Fruit fly (Drosophila melanogaster) whole organism, pupa: ENCODE measurements around the gene comm2.

Experiments used
- CG10348 ChIP-seq: fragments of 200-800 bp; sonication (Bioruptor generic); IDR thresholded peaks from 2 replicates; pipeline ENCODE4 v1.3.6; 2022; ENCODE audit warnings: missing biosample characterization, missing genetic modification characterization
- CG12605 ChIP-seq: fragments of 200-800 bp; sonication (Bioruptor generic); IDR thresholded peaks from 2 replicates; pipeline ENCODE4 v1.3.6; 2022; ENCODE audit warnings: missing biosample characterization, missing genetic modification characterization
- CG13204 ChIP-seq: fragments of 200-800 bp; sonication (Bioruptor generic); optimal IDR thresholded peaks from 2 replicates; lab custom pipeline; 2018; ENCODE audit warnings: missing biosample characterization, mild to moderate bottlenecking, missing genetic modification characterization, moderate library complexity
- CG14655 ChIP-seq: fragments of 200-800 bp; sonication (Bioruptor generic); optimal IDR thresholded peaks from 3 replicates; lab custom pipeline; 2017; ENCODE audit warnings: mild to moderate bottlenecking, missing biosample characterization, missing genetic modification reagents, missing genetic modification characterization
- CG15710 ChIP-seq: fragments of 200-800 bp; sonication (Bioruptor generic); optimal IDR thresholded peaks from 2 replicates; lab custom pipeline; 2018; ENCODE audit warnings: missing biosample characterization, mild to moderate bottlenecking, missing genetic modification characterization, moderate library complexity
- CG17806 ChIP-seq: fragments of 200-800 bp; sonication (Bioruptor generic); optimal IDR thresholded peaks from 2 replicates; lab custom pipeline; 2018; ENCODE audit warnings: missing biosample characterization, mild to moderate bottlenecking, missing genetic modification characterization, moderate library complexity
- CG32121 ChIP-seq: fragments of 200-800 bp; sonication (Bioruptor generic); IDR thresholded peaks from 2 replicates; pipeline ENCODE4 v1.3.6; 2022; ENCODE audit warnings: missing biosample characterization, missing genetic modification characterization
- CG34367 ChIP-seq: fragments of 200-800 bp; sonication (Bioruptor generic); optimal IDR thresholded peaks from 2 replicates; lab custom pipeline; 2018; ENCODE audit warnings: missing biosample characterization, mild to moderate bottlenecking, missing genetic modification characterization
- CG4496 ChIP-seq: fragments of 200-800 bp; sonication (Bioruptor generic); IDR thresholded peaks from 3 replicates; pipeline ENCODE4 v1.3.6; 2022; ENCODE audit warnings: missing biosample characterization, missing genetic modification characterization
- CG8159 ChIP-seq: fragments of 200-800 bp; sonication (Bioruptor generic); optimal IDR thresholded peaks from 3 replicates; lab custom pipeline; 2018; ENCODE audit warnings: missing biosample characterization, mild to moderate bottlenecking, missing genetic modification characterization, moderate library complexity
- CG8301 ChIP-seq: fragments of 200-800 bp; sonication (Bioruptor generic); optimal IDR thresholded peaks from 2 replicates; lab custom pipeline; 2018; ENCODE audit warnings: missing biosample characterization, mild to moderate bottlenecking, missing genetic modification characterization
- CG9948 ChIP-seq: fragments of 200-800 bp; sonication (Bioruptor generic); optimal IDR thresholded peaks from 2 replicates; lab custom pipeline; 2018; ENCODE audit warnings: missing biosample characterization, mild to moderate bottlenecking, missing genetic modification characterization, moderate library complexity
- D1 ChIP-seq: fragments of 200-800 bp; sonication (Bioruptor generic); optimal IDR thresholded peaks from 2 replicates; lab custom pipeline; 2018; ENCODE audit warnings: missing biosample characterization, mild to moderate bottlenecking, missing genetic modification characterization, moderate library complexity
- EcR ChIP-seq: fragments of 200-800 bp; sonication (Bioruptor generic); optimal IDR thresholded peaks from 3 replicates; lab custom pipeline; 2019; ENCODE audit warnings: missing biosample characterization, missing genetic modification characterization, mild to moderate bottlenecking, moderate library complexity, missing genetic modification reagents
- Ets98B ChIP-seq: fragments of 200-800 bp; sonication (Bioruptor generic); IDR thresholded peaks from 2 replicates; pipeline ENCODE4 v1.3.6; 2022; ENCODE audit warnings: missing biosample characterization, missing genetic modification characterization
- Pif1A ChIP-seq: fragments of 200-800 bp; sonication (Bioruptor generic); optimal IDR thresholded peaks from 3 replicates; lab custom pipeline; 2016; ENCODE audit warnings: missing biosample characterization, missing genetic modification characterization
- Pif1B ChIP-seq: fragments of 200-800 bp; sonication (Bioruptor generic); optimal IDR thresholded peaks from 3 replicates; lab custom pipeline; 2016; ENCODE audit warnings: missing biosample characterization, missing genetic modification characterization
- Snoo ChIP-seq: fragments of 200-800 bp; sonication (Bioruptor generic); optimal IDR thresholded peaks from 3 replicates; lab custom pipeline; 2017; ENCODE audit warnings: missing biosample characterization, mild to moderate bottlenecking, missing genetic modification characterization, inconsistent platforms
- fd96Ca ChIP-seq: fragments of 200-800 bp; sonication (Bioruptor generic); IDR thresholded peaks from 3 replicates; pipeline ENCODE4 v1.3.6; 2022; ENCODE audit warnings: missing biosample characterization, missing genetic modification characterization
- gl ChIP-seq: fragments of 200-800 bp; sonication (Bioruptor generic); optimal IDR thresholded peaks from 2 replicates; lab custom pipeline; 2018; ENCODE audit warnings: missing biosample characterization, mild to moderate bottlenecking, missing genetic modification characterization
- rn ChIP-seq: fragments of 200-800 bp; sonication (Bioruptor generic); IDR thresholded peaks from 2 replicates; pipeline ENCODE4 v1.3.6; 2022; ENCODE audit warnings: missing biosample characterization, missing genetic modification characterization

comm2 gene

DNA sequence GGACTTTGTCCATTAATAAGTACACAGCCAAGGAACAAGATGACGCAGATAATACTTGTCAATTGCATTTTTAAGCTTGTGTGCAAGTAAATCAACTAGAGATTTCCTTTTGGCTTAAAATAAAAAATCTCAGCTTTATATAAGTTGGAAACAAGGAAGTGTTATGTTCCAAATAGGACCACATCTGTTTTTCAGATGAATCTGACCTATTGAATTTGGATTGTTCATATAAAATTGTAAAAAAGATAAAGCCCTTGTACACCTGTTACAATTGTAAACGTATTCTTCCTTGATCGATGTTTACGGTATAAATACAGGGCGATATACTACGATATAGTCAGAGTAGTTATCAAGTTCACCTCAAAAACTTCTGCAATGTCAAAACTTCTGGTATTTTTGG, 42.4 kb downstream of the comm2 start, which contains the start of the genes Eig71Ef and Eig71Eg:
TSS of gene Eig71Ef (minus strand) at position 101 of the 400 bp plus-strand sequence.
TSS of gene Eig71Eg (plus strand) at position 339 of the 400 bp plus-strand sequence.
- TF ChIP-seq CG4496 (GFP tag; lab: Robert Waterston, UW), result no peak

DNA sequence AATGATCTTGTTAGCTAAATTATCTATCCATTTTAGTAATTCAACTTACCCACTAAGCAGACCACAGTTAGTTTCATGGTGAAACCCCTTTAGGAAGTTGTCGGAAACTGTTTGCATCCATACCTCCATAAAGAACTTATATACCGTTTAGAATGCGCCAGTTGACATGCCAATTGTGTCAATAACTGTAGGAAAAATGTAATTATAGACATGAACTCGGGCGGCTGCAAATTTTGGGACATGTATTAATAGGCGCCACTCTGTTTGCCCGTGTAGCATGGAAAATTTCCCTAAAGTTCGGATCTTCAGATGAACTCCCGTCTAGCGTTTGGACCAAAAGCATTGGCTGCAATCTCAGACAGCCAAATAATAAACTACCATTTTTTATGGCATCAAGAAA, 43.7 kb downstream of the comm2 start, which contains the start of gene Eig71Ee:
TSS of gene Eig71Ee (minus strand) at position 101 of the 400 bp plus-strand sequence.
- TF ChIP-seq D1 (tag; lab: Kevin White, UChicago) (no peak), CG32121 (GFP tag; lab: Robert Waterston, UW) (no peak), CG12605 (GFP tag; lab: Robert Waterston, UW) (no peak), CG13204 (GFP tag; lab: Kevin White, UChicago) (no peak), Pif1A (GFP tag; lab: Kevin White, UChicago) (no peak), fd96Ca (GFP tag; lab: Robert Waterston, UW) (no peak), CG9948 (tag; lab: Kevin White, UChicago) (no peak), CG17806 (tag; lab: Kevin White, UChicago) (no peak), EcR (no peak)
- TF ChIP-seq, all 21 proteins: peak for 0

DNA sequence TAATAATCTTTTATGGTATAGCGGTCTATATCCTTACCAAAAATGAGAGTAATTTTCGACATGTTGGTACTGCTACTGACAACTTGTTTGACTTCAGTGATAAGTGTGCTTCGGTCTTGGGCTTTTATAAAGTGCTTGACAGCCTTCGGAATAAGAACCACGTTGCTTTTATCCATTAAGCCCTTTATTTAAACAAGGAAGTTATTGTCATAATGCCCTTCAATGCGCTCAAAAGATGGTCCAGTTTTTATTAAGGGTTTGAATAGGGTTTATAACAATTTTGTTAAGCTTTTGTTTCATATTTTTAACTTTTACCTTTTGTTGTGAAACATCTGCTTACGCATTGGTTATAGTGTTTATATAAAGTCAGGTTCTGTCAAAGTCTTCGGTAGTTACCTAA, 47.5 kb downstream of the comm2 start, which contains the start of the genes Eig71Ec and Eig71Ed:
TSS of gene Eig71Ec (minus strand) at position 101 of the 400 bp plus-strand sequence.
TSS of gene Eig71Ed (plus strand) at position 384 of the 400 bp plus-strand sequence.
- TF ChIP-seq CG8159, result no peak
- TF ChIP-seq fd96Ca (GFP tag; lab: Robert Waterston, UW), result no peak
- TF ChIP-seq rn (GFP tag; lab: Robert Waterston, UW), result no peak
- no peak for TF ChIP-seq CG4496 (GFP tag; lab: Robert Waterston, UW)
- TF ChIP-seq, all 21 proteins: peak for 0

DNA sequence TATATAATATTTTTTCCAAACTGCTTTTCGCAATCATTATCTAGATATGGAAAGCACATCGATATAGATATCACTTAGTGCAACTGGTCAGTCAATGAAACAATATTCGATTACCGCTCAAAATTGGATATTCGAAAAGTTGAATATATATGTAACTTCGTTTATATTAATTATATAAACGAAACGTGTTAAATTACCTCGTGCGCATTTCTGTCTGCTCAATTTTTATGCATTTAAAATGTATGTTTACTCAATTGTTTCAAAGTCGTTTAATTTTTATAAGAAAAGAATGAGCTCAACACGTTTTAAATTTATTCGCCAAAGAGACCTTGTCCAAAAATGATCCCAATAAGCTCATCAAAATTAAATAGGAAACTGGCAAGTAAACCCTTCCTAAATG, 49.1 kb downstream of the comm2 start, which contains the start of gene CG43084:
TSS of gene CG43084 (plus strand) at position 301 of the 400 bp plus-strand sequence.
- TF ChIP-seq fd96Ca (GFP tag; lab: Robert Waterston, UW) (no peak), CG34367 (tag; lab: Kevin White, UChicago) (no peak), Ets98B (GFP tag; lab: Robert Waterston, UW) (no peak), CG15710 (tag; lab: Kevin White, UChicago) (no peak), D1 (tag; lab: Kevin White, UChicago) (no peak), rn (GFP tag; lab: Robert Waterston, UW) (no peak), CG4496 (GFP tag; lab: Robert Waterston, UW) (no peak), CG9948 (tag; lab: Kevin White, UChicago) (no peak), Pif1B (GFP tag; lab: Kevin White, UChicago) (no peak)

DNA sequence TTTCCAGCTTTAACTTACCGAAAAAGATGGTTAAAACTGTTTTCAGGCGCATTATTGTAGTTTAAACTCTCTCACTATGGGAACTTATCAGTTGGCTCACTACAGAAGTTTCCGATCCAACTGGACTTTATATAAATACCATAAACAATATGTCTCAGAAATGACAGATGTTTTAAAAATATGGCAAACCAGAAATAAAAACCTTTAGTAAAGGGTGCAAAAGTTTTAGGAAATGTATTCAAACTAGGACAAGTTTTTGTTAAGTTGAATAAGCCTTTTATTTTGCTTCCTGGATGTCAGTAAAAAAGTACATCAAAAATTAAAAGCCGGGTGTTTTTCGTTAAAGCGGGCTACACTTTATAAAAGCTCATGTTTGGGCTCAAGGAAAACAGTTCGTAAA, 50.1 kb downstream of the comm2 start, which contains the start of the genes Eig71Ea and Eig71Eb:
TSS of gene Eig71Ea (minus strand) at position 101 of the 400 bp plus-strand sequence.
TSS of gene Eig71Eb (plus strand) at position 376 of the 400 bp plus-strand sequence.
- TF ChIP-seq CG4496 (GFP tag; lab: Robert Waterston, UW) (no peak), CG8301 (no peak), CG8159 (no peak), Snoo (tag; lab: Kevin White, UChicago) (no peak), gl (no peak), CG15710 (tag; lab: Kevin White, UChicago) (no peak), CG9948 (tag; lab: Kevin White, UChicago) (no peak), EcR (no peak), CG13204 (GFP tag; lab: Kevin White, UChicago) (no peak), CG12605 (GFP tag; lab: Robert Waterston, UW) (no peak), fd96Ca (GFP tag; lab: Robert Waterston, UW) (no peak), rn (GFP tag; lab: Robert Waterston, UW) (no peak), CG17806 (tag; lab: Kevin White, UChicago) (no peak), CG14655 (GFP tag; lab: Kevin White, UChicago) (no peak), Pif1B (GFP tag; lab: Kevin White, UChicago) (no peak), CG10348 (GFP tag; lab: Robert Waterston, UW) (no peak), D1 (tag; lab: Kevin White, UChicago) (no peak)

DNA sequence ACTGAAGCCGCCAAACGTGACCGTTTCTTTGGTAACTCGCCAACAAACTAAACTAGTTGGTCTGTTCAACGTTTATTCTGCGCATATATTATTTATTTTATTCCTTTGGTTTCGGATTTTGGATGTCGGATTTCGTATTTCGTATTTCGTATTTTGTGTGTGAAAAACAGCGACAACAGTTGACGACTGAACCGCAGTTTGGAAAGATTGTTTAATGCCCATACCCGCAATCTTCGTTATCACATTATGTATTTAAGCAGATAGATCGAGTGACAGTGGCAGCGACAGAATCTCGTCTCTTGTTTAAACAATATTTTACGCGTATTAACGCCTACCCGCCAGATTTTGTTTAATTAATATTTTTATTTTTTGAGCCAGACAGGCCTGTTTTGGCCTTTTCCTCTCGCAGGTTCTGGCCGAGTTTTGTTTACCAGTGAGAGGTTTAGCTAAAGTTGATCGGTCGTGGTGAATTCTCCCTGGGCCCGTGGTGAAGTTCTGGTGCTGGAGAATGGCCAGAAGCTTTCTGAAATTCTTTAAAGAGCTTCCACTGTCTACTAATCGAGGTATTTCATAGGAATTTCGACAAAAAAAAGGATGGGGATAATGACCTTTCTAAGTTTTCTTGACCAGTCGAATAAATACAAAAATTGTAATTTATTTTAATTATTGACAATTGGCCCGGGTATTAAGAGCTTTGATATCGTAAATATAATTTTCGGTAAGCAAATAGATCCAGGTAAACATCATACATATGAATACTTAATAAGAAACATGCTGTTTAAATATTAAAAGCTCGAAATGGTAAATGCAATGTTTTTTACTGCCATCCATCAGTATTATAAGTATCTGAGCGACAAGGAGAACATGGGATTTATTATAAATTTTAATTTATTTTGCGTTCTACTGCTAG, 51.7 kb downstream of the comm2 start, which contains the start of the genes comm3 and CG43083:
TSS of gene comm3 (minus strand) at position 51 of the 910 bp plus-strand sequence.
TSS of gene CG43083 (plus strand) at position 860 of the 910 bp plus-strand sequence.
- no peak for TF ChIP-seq Pif1B (GFP tag; lab: Kevin White, UChicago)
